Fruit fly (Drosophila melanogaster): Measurements from ENCODE around the gene CG31220.

Gene CG31220

dm6 chr3R:19620953-19621352 is 27.3 kb upstream of the CG31220 start (continued):
- TF ChIP-seq Doc3 (GFP tag; IDR thresholded peaks at IDR 0.05; ENCODE audit: partially characterized antibody), result no peak
- TF ChIP-seq h (optimal IDR thresholded peaks at IDR 0.05), result no peak
- TF ChIP-seq shn (GFP tag; optimal IDR thresholded peaks at IDR 0.05), result no peak
- TF ChIP-seq dmrt11E (tag; optimal IDR thresholded peaks at IDR 0.05), result no peak
- peak; percentile 74; the same call in 1 of the 3 replicates for TF ChIP-seq CG34422 (GFP tag; IDR thresholded peaks at IDR 0.05)
- TF ChIP-seq CG18476 (GFP tag; optimal IDR thresholded peaks at IDR 0.05), result no peak
- TF ChIP-seq CG4820 (GFP tag; optimal IDR thresholded peaks at IDR 0.05), result no peak
- no peak for TF ChIP-seq Rx (GFP tag; IDR thresholded peaks at IDR 0.05)
- peak; percentile 53 for TF ChIP-seq B-H2 (GFP tag; optimal IDR thresholded peaks at IDR 0.05)
- no peak for TF ChIP-seq dimm (GFP tag; IDR thresholded peaks at IDR 0.05)
- no peak for TF ChIP-seq ewg (GFP tag; optimal IDR thresholded peaks at IDR 0.05)
- no peak for TF ChIP-seq CG6813 (GFP tag; optimal IDR thresholded peaks at IDR 0.05)
- no peak for TF ChIP-seq tap (tag; optimal IDR thresholded peaks at IDR 0.05)
- TF ChIP-seq cg (GFP tag; optimal IDR thresholded peaks at IDR 0.05), result no peak
- TF ChIP-seq Hmr (GFP tag; optimal IDR thresholded peaks at IDR 0.05), result no peak
- peak; percentile 89 for TF ChIP-seq CG12769 (tag; optimal IDR thresholded peaks at IDR 0.05)
- TF ChIP-seq CG16863 (GFP tag; optimal IDR thresholded peaks at IDR 0.05), result no peak
- no peak for TF ChIP-seq dm (GFP tag; optimal IDR thresholded peaks at IDR 0.05)
- TF ChIP-seq chif (GFP tag; optimal IDR thresholded peaks at IDR 0.05), result no peak
- TF ChIP-seq wor (GFP tag; IDR thresholded peaks at IDR 0.05), result no peak
- TF ChIP-seq Ptx1 (GFP tag; IDR thresholded peaks at IDR 0.05), result no peak
- no peak for TF ChIP-seq dmrt99B (tag; optimal IDR thresholded peaks at IDR 0.05)
- no peak for TF ChIP-seq bcd (GFP tag; optimal IDR thresholded peaks at IDR 0.05)
- TF ChIP-seq inv (GFP tag; IDR thresholded peaks at IDR 0.05; ENCODE audit: partially characterized antibody), result no peak
- peak; percentile 6 for TF ChIP-seq CG5180 (GFP tag; optimal IDR thresholded peaks at IDR 0.05)
- no peak for TF ChIP-seq CkIIα-i1 (GFP tag; IDR thresholded peaks at IDR 0.05)
- TF ChIP-seq CG30431 (GFP tag; optimal IDR thresholded peaks at IDR 0.05), result no peak
- TF ChIP-seq CG6854 (GFP tag; optimal IDR thresholded peaks at IDR 0.05), result peak; percentile 38
- TF ChIP-seq gsb (GFP tag; IDR thresholded peaks at IDR 0.05), result no peak
- TF ChIP-seq br (optimal IDR thresholded peaks at IDR 0.05), result no peak
- no peak for TF ChIP-seq seq (GFP tag; IDR thresholded peaks at IDR 0.05)
- peak; percentile 86 for TF ChIP-seq z (GFP tag; IDR thresholded peaks at IDR 0.05)
- TF ChIP-seq CG4707 (GFP tag; optimal IDR thresholded peaks at IDR 0.05), result no peak
- no peak for TF ChIP-seq stwl (tag; optimal IDR thresholded peaks at IDR 0.05)
- peak; percentile 54 for TF ChIP-seq mirr (GFP tag; optimal IDR thresholded peaks at IDR 0.05)
- no peak for TF ChIP-seq CG1233 (GFP tag; optimal IDR thresholded peaks at IDR 0.05)
- peak; percentile 39 for TF ChIP-seq oc (tag; optimal IDR thresholded peaks at IDR 0.05)
- TF ChIP-seq Xrp1 (GFP tag; IDR thresholded peaks at IDR 0.05), result no peak
- TF ChIP-seq CG8944 (GFP tag; optimal IDR thresholded peaks at IDR 0.05), result no peak
- no peak for TF ChIP-seq ara (GFP tag; IDR thresholded peaks at IDR 0.05)
- no peak for TF ChIP-seq Ssrp (tag; optimal IDR thresholded peaks at IDR 0.05)
- peak; percentile 41 for TF ChIP-seq CG13287 (GFP tag; IDR thresholded peaks at IDR 0.05; ENCODE audit: partially characterized antibody)
- TF ChIP-seq bowl (GFP tag; IDR thresholded peaks at IDR 0.05), result no peak
- no peak for TF ChIP-seq CG13123 (GFP tag; optimal IDR thresholded peaks at IDR 0.05)
- no peak for TF ChIP-seq H15 (GFP tag; IDR thresholded peaks at IDR 0.05)
- no peak for TF ChIP-seq CG8089 (GFP tag; optimal IDR thresholded peaks at IDR 0.05)
- TF ChIP-seq CG9215 (GFP tag; IDR thresholded peaks at IDR 0.05), result no peak
- TF ChIP-seq CG11247 (GFP tag; IDR thresholded peaks at IDR 0.05), result no peak
- TF ChIP-seq repo (GFP tag; optimal IDR thresholded peaks at IDR 0.05), result no peak
- TF ChIP-seq emc (GFP tag; optimal IDR thresholded peaks at IDR 0.05), result no peak
- TF ChIP-seq CG16779 (GFP tag; IDR thresholded peaks at IDR 0.05), result no peak
- TF ChIP-seq zfh1 (GFP tag; IDR thresholded peaks at IDR 0.05), result 0 out of 3 replicates have a peak, but pooled peaks have one; percentile 27
- peak; percentile 20; the same call in 1 of the 2 replicates for TF ChIP-seq sob (GFP tag; IDR thresholded peaks at IDR 0.05)
